Fruit fly (Drosophila melanogaster): ENCODE measurements around the gene janA.
A peak's percentile ranks its signal among the peaks of the same experiment; 100 is the strongest.

janA gene

DNA sequence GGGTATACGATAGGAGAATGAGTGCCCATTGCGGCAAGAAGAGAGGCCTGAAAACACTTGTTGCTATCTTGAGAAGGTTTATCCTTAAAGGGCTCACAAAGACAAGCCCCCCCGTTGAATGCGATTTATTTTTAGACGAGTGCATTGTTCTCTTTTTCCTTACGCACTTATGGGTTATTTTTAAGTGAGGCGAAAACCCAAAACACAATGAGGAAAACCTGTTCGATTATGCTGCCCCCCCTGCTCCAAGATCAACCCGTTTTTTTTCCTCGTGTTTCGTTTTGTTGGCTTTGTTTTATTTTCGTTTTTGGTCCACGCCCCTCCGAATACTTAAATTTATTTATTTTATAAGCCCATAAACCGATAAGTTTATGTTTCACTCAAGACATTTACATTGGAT lies 20.6 kb upstream of the janA start:
- TF ChIP-seq fd96Ca (GFP tag; IDR thresholded peaks at IDR 0.05) = no peak
- TF ChIP-seq Pif1B (GFP tag; optimal IDR thresholded peaks at IDR 0.05) = no peak
- no peak for TF ChIP-seq CG13204 (GFP tag; optimal IDR thresholded peaks at IDR 0.05)
- no peak for TF ChIP-seq gl (tag; optimal IDR thresholded peaks at IDR 0.05)
- no peak for TF ChIP-seq CG14655 (GFP tag; optimal IDR thresholded peaks at IDR 0.05)
- TF ChIP-seq Snoo (tag; optimal IDR thresholded peaks at IDR 0.05) = no peak
- TF ChIP-seq CG15710 (tag; optimal IDR thresholded peaks at IDR 0.05) = no peak
- no peak for TF ChIP-seq CG8301 (tag; optimal IDR thresholded peaks at IDR 0.05)
- no peak for TF ChIP-seq CG10348 (GFP tag; IDR thresholded peaks at IDR 0.05)
- TF ChIP-seq Ets98B (GFP tag; IDR thresholded peaks at IDR 0.05) = no peak
- TF ChIP-seq CG9948 (tag; optimal IDR thresholded peaks at IDR 0.05) = no peak
- TF ChIP-seq CG8159 (tag; optimal IDR thresholded peaks at IDR 0.05) = peak; percentile 31
- no peak for TF ChIP-seq D1 (tag; optimal IDR thresholded peaks at IDR 0.05)
- TF ChIP-seq CG34367 (tag; optimal IDR thresholded peaks at IDR 0.05) = no peak
- TF ChIP-seq EcR (GFP tag; optimal IDR thresholded peaks at IDR 0.05) = peak; percentile 85

DNA sequence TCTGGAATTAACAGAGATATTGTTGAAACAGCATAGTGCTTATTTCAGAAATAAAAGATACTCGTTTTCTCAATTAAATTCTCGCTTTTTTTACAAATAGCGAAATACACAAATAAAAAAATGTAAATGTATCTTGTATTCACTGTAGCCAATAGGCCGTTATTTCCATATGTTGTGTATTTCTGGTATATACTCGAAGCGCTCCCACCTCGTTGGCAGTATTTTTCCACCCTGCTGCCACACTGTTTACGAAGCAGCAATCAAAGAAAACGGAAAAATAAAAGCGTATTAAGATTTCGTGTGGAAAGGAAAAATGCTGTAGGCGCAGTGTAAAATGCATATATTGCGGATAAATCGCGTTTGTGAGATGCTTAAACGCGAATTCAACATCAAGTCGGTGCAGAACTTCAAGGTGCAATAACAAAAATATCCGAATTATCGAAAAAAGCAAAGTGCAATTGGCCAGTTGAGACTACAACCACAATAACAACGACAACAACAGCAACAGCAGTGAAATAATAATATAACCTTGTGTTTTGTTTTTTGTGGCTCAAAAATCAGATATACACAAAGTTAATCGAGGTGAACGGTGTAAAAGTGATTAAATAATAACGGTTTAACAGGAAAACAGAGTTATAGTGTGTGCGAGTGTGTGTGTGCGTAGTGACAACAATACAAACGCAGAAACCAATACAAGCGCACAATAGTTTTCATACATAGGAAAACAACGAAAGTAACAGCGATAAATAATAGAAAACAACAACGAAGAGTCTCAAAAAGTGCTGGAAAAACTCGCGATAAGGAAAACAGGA lies 18.9 kb upstream of the janA start, which contains the start of gene sima:
Gene sima (plus strand): TSS at position 255 of the 812 bp plus-strand sequence.
- TF ChIP-seq Snoo (tag; optimal IDR thresholded peaks at IDR 0.05) = peak; percentile 19
- no peak for TF ChIP-seq fd96Ca (GFP tag; IDR thresholded peaks at IDR 0.05)
- no peak for TF ChIP-seq rn (GFP tag; IDR thresholded peaks at IDR 0.05)
- TF ChIP-seq Ets98B (GFP tag; IDR thresholded peaks at IDR 0.05) = peak; percentile 64
- TF ChIP-seq CG17806 (tag; optimal IDR thresholded peaks at IDR 0.05) = peak; percentile 21
- peak; percentile 31 for TF ChIP-seq Pif1A (GFP tag; optimal IDR thresholded peaks at IDR 0.05)
- TF ChIP-seq CG8159 (tag; optimal IDR thresholded peaks at IDR 0.05) = peak; percentile 23
- TF ChIP-seq EcR (GFP tag; optimal IDR thresholded peaks at IDR 0.05) = no peak
- no peak for TF ChIP-seq CG15710 (tag; optimal IDR thresholded peaks at IDR 0.05)
- TF ChIP-seq CG13204 (GFP tag; optimal IDR thresholded peaks at IDR 0.05) = no peak
- TF ChIP-seq CG4496 (GFP tag; IDR thresholded peaks at IDR 0.05) = 0 out of 3 replicates have a peak, but pooled peaks have one; percentile 8
- TF ChIP-seq gl (tag; optimal IDR thresholded peaks at IDR 0.05) = no peak
- peak; percentile 8 for TF ChIP-seq CG34367 (tag; optimal IDR thresholded peaks at IDR 0.05)
- TF ChIP-seq D1 (tag; optimal IDR thresholded peaks at IDR 0.05) = no peak

DNA sequence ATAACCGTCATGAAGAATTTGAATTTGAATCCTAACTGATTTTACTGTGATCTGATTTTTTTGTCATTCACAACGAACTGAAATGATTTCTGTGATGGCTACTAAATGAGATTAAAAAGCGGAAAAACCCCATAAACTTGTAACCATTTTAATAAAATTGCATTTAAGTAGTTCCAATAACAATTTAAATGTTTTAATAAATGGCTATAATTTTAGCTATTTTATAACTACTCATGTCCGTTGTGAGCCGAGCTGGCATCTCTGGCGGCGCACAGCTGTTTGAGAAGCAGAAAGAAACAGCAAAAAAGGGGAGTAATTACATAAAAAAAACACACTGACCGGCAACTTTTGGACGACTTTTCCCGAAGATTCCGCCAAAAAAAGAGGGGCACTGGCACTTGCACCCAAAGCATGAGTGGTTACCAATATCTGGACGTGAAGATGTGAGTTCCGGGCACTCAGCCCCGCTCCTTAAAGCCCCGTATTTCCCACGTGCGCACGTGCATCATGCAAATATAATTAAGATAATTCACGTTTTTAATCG lies 17.3 kb upstream of the janA start, which contains the start of the genes CG7950 and Rpp14a:
Gene CG7950 (plus strand): TSS at position 268 of the 544 bp plus-strand sequence.
Gene Rpp14a (plus strand): TSS at position 268 of the 544 bp plus-strand sequence.
- peak; percentile 82 for TF ChIP-seq CG17806 (tag; optimal IDR thresholded peaks at IDR 0.05)
- no peak for TF ChIP-seq CG13204 (GFP tag; optimal IDR thresholded peaks at IDR 0.05)
- no peak for TF ChIP-seq Pif1B (GFP tag; optimal IDR thresholded peaks at IDR 0.05)
- peak; percentile 82 for TF ChIP-seq CG34367 (tag; optimal IDR thresholded peaks at IDR 0.05)
- peak; percentile 85 for TF ChIP-seq CG32121 (GFP tag; IDR thresholded peaks at IDR 0.05)
- TF ChIP-seq gl (tag; optimal IDR thresholded peaks at IDR 0.05) = peak; percentile 61
- TF ChIP-seq CG14655 (GFP tag; optimal IDR thresholded peaks at IDR 0.05) = no peak
- TF ChIP-seq fd96Ca (GFP tag; IDR thresholded peaks at IDR 0.05) = peak; percentile 77; the same call in 2 of the 3 replicates
- peak; percentile 73 for TF ChIP-seq CG8301 (tag; optimal IDR thresholded peaks at IDR 0.05)
- TF ChIP-seq Snoo (tag; optimal IDR thresholded peaks at IDR 0.05) = peak; percentile 74
- TF ChIP-seq CG4496 (GFP tag; IDR thresholded peaks at IDR 0.05) = peak; percentile 90
- peak; percentile 73 for TF ChIP-seq rn (GFP tag; IDR thresholded peaks at IDR 0.05)
- peak; percentile 77 for TF ChIP-seq CG8159 (tag; optimal IDR thresholded peaks at IDR 0.05)
- no peak for TF ChIP-seq EcR (GFP tag; optimal IDR thresholded peaks at IDR 0.05)
- peak; percentile 74 for TF ChIP-seq CG12605 (GFP tag; IDR thresholded peaks at IDR 0.05)
- peak; percentile 83 for TF ChIP-seq CG15710 (tag; optimal IDR thresholded peaks at IDR 0.05)
- TF ChIP-seq Ets98B (GFP tag; IDR thresholded peaks at IDR 0.05) = peak; percentile 86
- peak; percentile 64 for TF ChIP-seq CG9948 (tag; optimal IDR thresholded peaks at IDR 0.05)
- no peak for TF ChIP-seq D1 (tag; optimal IDR thresholded peaks at IDR 0.05)

DNA sequence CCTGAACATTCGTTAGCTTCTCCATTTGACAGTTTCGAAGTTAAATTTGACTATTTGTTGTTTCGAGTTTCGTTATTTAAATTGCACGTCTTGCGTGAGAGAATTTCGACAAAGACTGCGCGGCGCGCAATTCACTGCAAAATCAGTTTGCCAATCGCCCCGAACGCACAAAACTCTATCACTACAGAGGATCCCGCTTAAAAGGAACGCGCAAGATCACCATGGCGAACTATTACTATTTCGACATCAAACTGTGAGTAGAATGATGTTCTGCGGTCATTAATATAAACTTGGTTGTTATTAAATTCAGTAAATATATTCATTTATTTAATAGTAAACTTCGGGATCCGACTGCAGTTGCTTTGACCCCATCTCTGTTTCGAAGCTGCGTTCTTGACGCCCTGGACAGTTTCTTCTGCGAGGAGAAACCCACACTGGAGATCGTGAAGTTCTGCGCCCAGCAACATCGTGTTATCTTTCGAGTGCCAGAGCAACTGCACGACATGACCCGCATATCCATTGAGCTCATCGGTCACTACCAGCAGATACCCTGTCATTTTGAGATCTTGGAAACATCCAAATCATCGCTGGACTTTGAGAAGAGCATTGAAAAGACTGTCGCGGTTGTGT lies 16.7 kb upstream of the janA start, which contains the start of the genes Rpp14b and spn-A:
Gene Rpp14b (plus strand): TSS at position 43 of the 630 bp plus-strand sequence.
Gene spn-A (minus strand): TSS at position 123 of the 630 bp plus-strand sequence.
- TF ChIP-seq EcR (GFP tag; optimal IDR thresholded peaks at IDR 0.05) (no peak), Snoo (tag; optimal IDR thresholded peaks at IDR 0.05) (peak; percentile 15), CG14655 (GFP tag; optimal IDR thresholded peaks at IDR 0.05) (no peak), fd96Ca (GFP tag; IDR thresholded peaks at IDR 0.05) (peak; percentile 46; the same call in 1 of the 3 replicates), Ets98B (GFP tag; IDR thresholded peaks at IDR 0.05) (peak; percentile 39; the same call in 1 of the 2 replicates), CG32121 (GFP tag; IDR thresholded peaks at IDR 0.05) (no peak), CG15710 (tag; optimal IDR thresholded peaks at IDR 0.05) (peak; percentile 43), CG17806 (tag; optimal IDR thresholded peaks at IDR 0.05) (peak; percentile 21)

DNA sequence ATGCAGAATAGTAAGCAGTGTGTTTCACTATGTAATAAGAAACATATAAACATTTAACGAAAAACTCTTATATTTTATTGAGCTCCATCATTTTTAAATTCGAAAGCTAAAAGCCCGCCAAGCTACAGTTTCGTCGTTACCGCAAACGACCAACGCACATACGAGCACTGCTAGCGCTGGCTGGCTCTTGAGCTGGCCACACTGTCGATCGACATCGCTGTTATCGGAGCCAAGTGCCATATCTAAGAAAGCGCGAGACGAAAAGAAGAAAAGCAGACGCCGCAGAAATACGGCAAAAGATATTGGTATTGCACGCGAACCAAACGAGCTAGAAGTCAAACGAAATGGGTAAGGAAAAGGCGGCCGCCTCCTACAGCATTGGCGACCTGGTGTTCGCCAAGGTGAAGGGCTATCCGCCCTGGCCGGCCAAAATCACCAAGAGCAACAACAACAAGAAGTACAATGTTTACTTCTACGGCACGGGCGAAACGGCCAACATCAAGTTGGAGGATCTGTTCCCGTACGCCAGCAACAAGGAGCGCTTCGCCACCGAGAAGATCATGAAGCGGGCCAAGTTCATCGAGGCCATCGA lies 13.2 kb upstream of the janA start, which contains the start of gene Jasper:
Gene Jasper (plus strand): TSS at position 60 of the 592 bp plus-strand sequence.
- TF ChIP-seq EcR (GFP tag; optimal IDR thresholded peaks at IDR 0.05) (no peak), CG4496 (GFP tag; IDR thresholded peaks at IDR 0.05) (no peak; the same call in 2 of the 3 replicates)
